Worm (Caenorhabditis elegans) whole organism, early embryonic: ENCODE measurements around the gene srx-1.

Experiments used
- B0310.2 ChIP-seq: sonication (generic microtip); optimal IDR thresholded peaks from 2 replicates; lab custom pipeline; 2016; ENCODE audit warnings: mild to moderate bottlenecking, missing genetic modification characterization, missing compliant biosample characterization
- F13C5.2 ChIP-seq: sonication (generic microtip); optimal IDR thresholded peaks from 2 replicates; lab custom pipeline; 2017; ENCODE audit warnings: mild to moderate bottlenecking, missing genetic modification characterization, inconsistent platforms, missing compliant biosample characterization
- aly-1 ChIP-seq: sonication (generic microtip); optimal IDR thresholded peaks from 2 replicates; lab custom pipeline; 2016; ENCODE audit warnings: missing genetic modification characterization, missing compliant biosample characterization
- ama-1 ChIP-seq: fragments of 150-350 bp; optimal IDR thresholded peaks from 2 replicates; lab custom pipeline; 2014
- ceh-13 ChIP-seq: fragments of 200-800 bp; sonication (Bioruptor generic); optimal IDR thresholded peaks from 2 replicates; lab custom pipeline; 2018; ENCODE audit warnings: mild to moderate bottlenecking, missing genetic modification characterization, missing compliant biosample characterization
- ceh-36 ChIP-seq: sonication (generic microtip); optimal IDR thresholded peaks from 2 replicates; lab custom pipeline; 2016; ENCODE audit warnings: missing genetic modification characterization, inconsistent platforms, missing compliant biosample characterization
- ets-7 ChIP-seq: sonication (generic microtip); optimal IDR thresholded peaks from 2 replicates; lab custom pipeline; 2016; ENCODE audit warnings: missing genotype, missing genetic modification characterization, missing compliant biosample characterization
- flt-1 ChIP-seq: fragments of 200-800 bp; sonication (Bioruptor generic); IDR thresholded peaks from 2 replicates; pipeline ENCODE4 v1.3.6; 2022; ENCODE audit warnings: missing genetic modification characterization, missing compliant biosample characterization
- hmbx-1 ChIP-seq: sonication (generic microtip); optimal IDR thresholded peaks from 2 replicates; lab custom pipeline; 2016; ENCODE audit warnings: mild to moderate bottlenecking, missing genetic modification characterization, missing compliant biosample characterization
- hmg-4 ChIP-seq: fragments of 200-800 bp; sonication (Bioruptor generic); optimal IDR thresholded peaks from 2 replicates; lab custom pipeline; 2018; ENCODE audit warnings: mild to moderate bottlenecking, missing genetic modification characterization, missing compliant biosample characterization
- hnd-1 ChIP-seq: sonication (generic microtip); optimal IDR thresholded peaks from 2 replicates; lab custom pipeline; 2016; ENCODE audit warnings: missing genetic modification characterization, missing compliant biosample characterization
- pes-1 ChIP-seq: fragments of 200-800 bp; sonication (Bioruptor generic); IDR thresholded peaks from 2 replicates; pipeline ENCODE4 v1.3.6; 2022; ENCODE audit warnings: missing genetic modification reagents, missing genetic modification characterization, missing compliant biosample characterization
- scrt-1 ChIP-seq: fragments of 200-800 bp; sonication (Bioruptor generic); IDR thresholded peaks from 2 replicates; pipeline ENCODE4 v1.3.6; 2022; ENCODE audit warnings: missing genetic modification characterization, missing compliant biosample characterization
- sea-1 ChIP-seq: fragments of 200-800 bp; sonication (Bioruptor generic); conservative IDR thresholded peaks from 2 replicates; pipeline ENCODE4 v1.3.6; 2022; ENCODE audit warnings: missing genetic modification characterization, missing compliant biosample characterization
- tbx-11 ChIP-seq: fragments of 200-800 bp; sonication (Bioruptor generic); IDR thresholded peaks from 2 replicates; pipeline ENCODE4 v1.3.6; 2022; ENCODE audit warnings: missing genetic modification characterization, missing compliant biosample characterization
- tbx-37 ChIP-seq: fragments of 200-800 bp; sonication (Bioruptor generic); conservative IDR thresholded peaks from 2 replicates; pipeline ENCODE4 v1.3.6; 2022; ENCODE audit warnings: missing genetic modification reagents, missing genetic modification characterization, missing compliant biosample characterization
- tra-4 ChIP-seq: sonication (generic microtip); optimal IDR thresholded peaks from 2 replicates; lab custom pipeline; 2017; ENCODE audit warnings: missing genetic modification characterization, missing compliant biosample characterization

Gene srx-1

DNA sequence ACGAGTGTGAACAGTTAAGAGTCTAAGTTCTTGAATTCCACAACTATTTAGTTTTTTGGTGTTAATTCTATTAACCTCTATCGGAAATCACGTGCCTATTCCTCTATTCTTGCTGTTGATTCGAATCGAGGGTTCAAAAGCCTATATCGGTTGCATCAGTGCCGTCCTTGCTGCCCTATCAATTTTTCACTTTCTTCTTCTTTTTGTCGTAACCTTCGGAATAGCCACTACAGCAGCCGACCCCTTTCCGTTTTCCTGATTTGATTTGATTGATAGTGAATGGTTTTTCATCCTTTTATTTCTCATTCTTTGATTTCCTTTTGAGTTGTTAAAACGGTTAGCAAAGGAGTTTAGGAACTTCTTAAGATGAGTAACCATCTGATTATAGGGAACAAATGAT, 9.2 kb upstream of the srx-1 start:
- TF ChIP-seq hmbx-1 (tag; lab: Kevin White, UChicago) (no peak), tbx-37 (GFP tag; lab: Robert Waterston, UW) (no peak), sea-1 (GFP tag; lab: Robert Waterston, UW) (no peak), scrt-1 (GFP tag; lab: Robert Waterston, UW) (no peak), tbx-11 (no peak), hnd-1 (no peak), aly-1 (no peak), ceh-13 (no peak), F13C5.2 (tag; lab: Kevin White, UChicago) (no peak), ama-1 (lab: Kevin White, UChicago) (no peak), pes-1 (GFP tag; lab: Robert Waterston, UW) (no peak)

DNA sequence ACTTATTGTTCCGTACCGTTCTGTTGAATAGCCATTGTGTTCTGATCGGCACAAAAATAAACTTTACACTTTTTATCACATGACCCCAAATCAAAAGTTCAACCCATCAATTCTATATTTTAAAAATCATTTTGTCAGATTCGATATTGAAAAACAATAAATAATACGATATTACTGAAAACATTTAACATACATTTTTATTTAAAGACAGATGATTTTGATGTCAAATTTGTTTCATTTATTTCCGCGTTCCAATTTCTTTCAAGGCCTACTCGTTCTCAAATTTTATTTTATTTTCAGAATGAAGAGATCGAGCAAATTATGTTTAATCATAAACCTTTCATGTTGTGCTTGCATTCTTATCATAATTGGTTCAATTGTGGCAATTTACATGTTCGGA, 8.7 kb upstream of the srx-1 start, which contains the start of gene F59E11.5:
Gene F59E11.5 (plus strand): TSS at position 301 of the 400 bp plus-strand sequence.
- TF ChIP-seq aly-1: no peak
- no peak for TF ChIP-seq hnd-1
- no peak for TF ChIP-seq B0310.2
- TF ChIP-seq sea-1 (GFP tag; lab: Robert Waterston, UW): no peak
- no peak for TF ChIP-seq flt-1 (GFP tag; lab: Robert Waterston, UW)
- TF ChIP-seq ets-7 (tag; lab: Kevin White, UChicago): no peak
- TF ChIP-seq tbx-37 (GFP tag; lab: Robert Waterston, UW): no peak
- no peak for TF ChIP-seq ceh-36 (tag; lab: Kevin White, UChicago)
- TF ChIP-seq scrt-1 (GFP tag; lab: Robert Waterston, UW): no peak
- TF ChIP-seq hmbx-1 (tag; lab: Kevin White, UChicago): no peak
- TF ChIP-seq tbx-11: no peak
- no peak for TF ChIP-seq pes-1 (GFP tag; lab: Robert Waterston, UW)

DNA sequence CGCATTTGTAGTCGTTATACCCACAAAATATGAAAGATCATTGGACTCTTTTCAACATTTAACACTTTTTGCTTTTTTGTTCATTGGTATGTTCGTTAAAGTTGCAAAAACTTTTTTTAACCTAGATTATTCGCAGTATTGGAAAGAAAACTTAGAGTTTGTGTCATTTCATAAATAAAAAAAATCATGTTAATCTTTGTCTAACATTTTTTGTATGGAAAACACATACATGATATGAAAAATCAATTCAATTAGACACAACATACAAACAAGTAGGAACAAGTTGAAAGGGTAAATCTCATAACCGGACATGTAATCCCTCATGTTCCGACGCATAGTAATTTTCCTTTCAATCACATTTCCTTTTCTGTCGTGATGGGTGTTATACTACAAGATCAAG, 2.3 kb upstream of the srx-1 start, which contains the start of gene F59E11.2:
Gene F59E11.2 (plus strand): TSS at position 301 of the 400 bp plus-strand sequence.
- TF ChIP-seq ets-7 (tag; lab: Kevin White, UChicago): no peak
- no peak for TF ChIP-seq flt-1 (GFP tag; lab: Robert Waterston, UW)
- no peak for TF ChIP-seq ama-1 (lab: Kevin White, UChicago)
- no peak for TF ChIP-seq aly-1
- TF ChIP-seq B0310.2: no peak
- TF ChIP-seq hmg-4 (GFP tag; lab: Kevin White, UChicago): no peak

DNA sequence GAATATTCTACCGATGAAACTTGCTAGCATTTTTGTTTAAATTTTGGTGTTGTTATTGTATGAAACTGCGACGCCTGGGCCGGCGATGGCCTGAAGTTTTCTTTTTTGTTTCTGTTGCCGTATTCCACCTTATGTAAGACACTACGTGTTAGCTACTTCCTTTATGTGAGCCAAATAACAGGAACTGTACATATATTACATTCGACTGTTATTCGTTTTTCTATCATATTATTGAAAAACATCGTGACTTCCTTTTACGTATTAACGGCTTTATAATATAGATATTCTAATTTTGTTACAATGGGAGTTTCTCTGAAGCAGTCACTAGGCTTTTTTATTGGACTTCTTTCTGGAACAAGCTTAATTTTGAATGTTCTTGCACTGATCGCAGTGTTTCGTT, 1.8 kb downstream of the srx-1 start, which contains the start of gene srx-3:
Gene srx-3 (plus strand): TSS at position 301 of the 400 bp plus-strand sequence.
- no peak for TF ChIP-seq flt-1 (GFP tag; lab: Robert Waterston, UW)
- TF ChIP-seq hmbx-1 (tag; lab: Kevin White, UChicago): no peak

ce11 chrV:9009175-9009574, 5.7 kb downstream of the srx-1 start, which contains the start of gene srx-2:
Gene srx-2, plus strand, starts transcription at chrV:9009475.
- no peak for TF ChIP-seq scrt-1 (GFP tag; lab: Robert Waterston, UW)
- TF ChIP-seq hmbx-1 (tag; lab: Kevin White, UChicago): no peak
- no peak for TF ChIP-seq ets-7 (tag; lab: Kevin White, UChicago)
- TF ChIP-seq flt-1 (GFP tag; lab: Robert Waterston, UW): no peak
- no peak for TF ChIP-seq tbx-11
- no peak for TF ChIP-seq pes-1 (GFP tag; lab: Robert Waterston, UW)

ce11 chrV:9013765-9014164, 10.3 kb downstream of the srx-1 start, which contains the start of gene srh-201:
Gene srh-201, minus strand, starts transcription at chrV:9013865.
- TF ChIP-seq aly-1 (no peak), hmg-4 (GFP tag; lab: Kevin White, UChicago) (no peak), flt-1 (GFP tag; lab: Robert Waterston, UW) (no peak), pes-1 (GFP tag; lab: Robert Waterston, UW) (no peak), ceh-13 (no peak), F13C5.2 (tag; lab: Kevin White, UChicago) (no peak), ets-7 (tag; lab: Kevin White, UChicago) (no peak), hnd-1 (no peak), ama-1 (lab: Kevin White, UChicago) (no peak), tra-4 (tag; lab: Kevin White, UChicago) (no peak), tbx-37 (GFP tag; lab: Robert Waterston, UW) (no peak), B0310.2 (no peak), sea-1 (GFP tag; lab: Robert Waterston, UW) (no peak), ceh-36 (tag; lab: Kevin White, UChicago) (no peak)

ce11 chrV:9015540-9015939, 12.1 kb downstream of the srx-1 start, which contains the start of gene srt-18:
Gene srt-18, minus strand, starts transcription at chrV:9015640.
- TF ChIP-seq tbx-11: no peak
- no peak for TF ChIP-seq hnd-1
- TF ChIP-seq pes-1 (GFP tag; lab: Robert Waterston, UW): no peak
- no peak for TF ChIP-seq ceh-13
- no peak for TF ChIP-seq ama-1 (lab: Kevin White, UChicago)
- TF ChIP-seq sea-1 (GFP tag; lab: Robert Waterston, UW): no peak
- TF ChIP-seq F13C5.2 (tag; lab: Kevin White, UChicago): no peak
- no peak for TF ChIP-seq tbx-37 (GFP tag; lab: Robert Waterston, UW)
- TF ChIP-seq scrt-1 (GFP tag; lab: Robert Waterston, UW): no peak

DNA sequence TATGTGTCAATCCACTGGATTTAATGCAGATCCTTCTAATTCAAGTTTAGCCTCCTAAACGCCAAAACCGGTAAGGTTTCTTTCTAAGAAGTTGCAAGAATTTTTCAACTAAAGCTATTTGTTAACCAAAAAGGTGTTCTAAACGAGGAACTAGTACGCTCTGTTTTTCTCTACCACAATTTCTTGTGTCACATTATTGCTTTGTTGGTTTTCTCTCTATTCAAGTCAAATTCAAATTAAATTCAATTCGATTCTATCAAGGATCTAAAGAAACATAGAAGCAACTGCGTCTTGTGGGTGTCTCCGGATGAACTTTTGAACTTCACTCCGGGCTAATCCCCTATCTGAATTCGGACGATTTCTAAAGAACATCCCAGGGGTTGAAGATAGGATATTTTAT, 13.0 kb downstream of the srx-1 start, which contains the start of gene oac-40:
Gene oac-40 (plus strand): TSS at position 301 of the 400 bp plus-strand sequence.
- TF ChIP-seq aly-1 (no peak), sea-1 (GFP tag; lab: Robert Waterston, UW) (no peak), ceh-36 (tag; lab: Kevin White, UChicago) (no peak), scrt-1 (GFP tag; lab: Robert Waterston, UW) (no peak), F13C5.2 (tag; lab: Kevin White, UChicago) (no peak), pes-1 (GFP tag; lab: Robert Waterston, UW) (no peak), tbx-37 (GFP tag; lab: Robert Waterston, UW) (no peak), hmbx-1 (tag; lab: Kevin White, UChicago) (no peak), flt-1 (GFP tag; lab: Robert Waterston, UW) (no peak), hmg-4 (GFP tag; lab: Kevin White, UChicago) (no peak)
